Fruit fly (Drosophila melanogaster) whole organism, adult: ENCODE data around the gene CG4660.

Experiments
- CG11617 ChIP-seq: fragments of 200-800 bp; sonication (Bioruptor generic); optimal IDR thresholded peaks from 2 replicates; lab custom pipeline; 2017; ENCODE audit warnings: mild to moderate bottlenecking, missing biosample characterization, missing genetic modification reagents, missing genetic modification characterization
- CG12768 ChIP-seq: fragments of 200-800 bp; sonication (Bioruptor generic); optimal IDR thresholded peaks from 2 replicates; lab custom pipeline; 2017; ENCODE audit warnings: missing biosample characterization, missing genetic modification characterization, mild to moderate bottlenecking, moderate library complexity, missing genetic modification reagents
- CG14711 ChIP-seq: fragments of 200-800 bp; sonication (Bioruptor generic); optimal IDR thresholded peaks from 2 replicates; lab custom pipeline; 2018; ENCODE audit warnings: missing biosample characterization, mild to moderate bottlenecking, missing genetic modification characterization, moderate library complexity
- CG1620 ChIP-seq: fragments of 200-800 bp; sonication (Bioruptor generic); optimal IDR thresholded peaks from 2 replicates; lab custom pipeline; 2016; ENCODE audit warnings: missing biosample characterization, missing genetic modification characterization
- CG33017 ChIP-seq: fragments of 200-800 bp; sonication (Bioruptor generic); optimal IDR thresholded peaks from 2 replicates; lab custom pipeline; 2018; ENCODE audit warnings: missing biosample characterization, mild to moderate bottlenecking, missing genetic modification characterization, moderate library complexity
- CG5204 ChIP-seq: fragments of 200-800 bp; sonication (Bioruptor generic); optimal IDR thresholded peaks from 2 replicates; lab custom pipeline; 2016; ENCODE audit warnings: missing biosample characterization, missing genetic modification characterization
- CG7045 ChIP-seq: fragments of 200-800 bp; sonication (Bioruptor generic); optimal IDR thresholded peaks from 2 replicates; lab custom pipeline; 2017; ENCODE audit warnings: missing biosample characterization, mild to moderate bottlenecking, missing genetic modification characterization
- CG7101 ChIP-seq: fragments of 200-800 bp; sonication (Bioruptor generic); optimal IDR thresholded peaks from 2 replicates; lab custom pipeline; 2018; ENCODE audit warnings: missing biosample characterization, mild to moderate bottlenecking, missing genetic modification characterization, moderate library complexity
- Clk ChIP-seq: fragments of 200-800 bp; sonication (Bioruptor generic); optimal IDR thresholded peaks from 2 replicates; lab custom pipeline; 2017; ENCODE audit warnings: missing biosample characterization, missing genetic modification characterization
- Crg-1 ChIP-seq: fragments of 200-800 bp; sonication (Bioruptor generic); optimal IDR thresholded peaks from 2 replicates; lab custom pipeline; 2016; ENCODE audit warnings: missing biosample characterization, missing genetic modification characterization
- Hr96 ChIP-seq: fragments of 200-800 bp; sonication (Bioruptor generic); optimal IDR thresholded peaks from 2 replicates; lab custom pipeline; 2016; ENCODE audit warnings: missing biosample characterization, missing genetic modification characterization
- Mnt ChIP-seq: fragments of 200-800 bp; sonication (Bioruptor generic); optimal IDR thresholded peaks from 2 replicates; lab custom pipeline; 2016; ENCODE audit warnings: missing biosample characterization, mild to moderate bottlenecking, missing genetic modification characterization
- bab1 ChIP-seq: fragments of 200-800 bp; sonication (Bioruptor generic); optimal IDR thresholded peaks from 3 replicates; lab custom pipeline; 2019; ENCODE audit warnings: missing biosample characterization, mild to moderate bottlenecking, missing genetic modification characterization, moderate library complexity
- cic ChIP-seq: fragments of 200-800 bp; sonication (Bioruptor generic); optimal IDR thresholded peaks from 2 replicates; lab custom pipeline; 2017; ENCODE audit warnings: missing biosample characterization, mild to moderate bottlenecking, missing genetic modification characterization, moderate library complexity
- cnc ChIP-seq, 2 experiments: fragments of >200 bp; optimal IDR thresholded peaks; 2 replicates each; lab custom pipeline; 2017
- kay ChIP-seq: fragments of 200-800 bp; sonication (Bioruptor generic); peaks from one replicate; lab custom pipeline; 2016; ENCODE audit warnings: missing biosample characterization, missing genetic modification characterization, borderline replicate concordance
- ovo ChIP-seq: fragments of 200-800 bp; sonication (Bioruptor generic); optimal IDR thresholded peaks from 2 replicates; lab custom pipeline; 2016; ENCODE audit warnings: missing biosample characterization, missing genetic modification characterization
- pad ChIP-seq: fragments of 200-800 bp; sonication (Bioruptor generic); optimal IDR thresholded peaks from 3 replicates; lab custom pipeline; 2017; ENCODE audit warnings: missing biosample characterization, missing genetic modification characterization, mild to moderate bottlenecking, moderate library complexity, missing genetic modification reagents
- tj ChIP-seq: fragments of 200-800 bp; sonication (Bioruptor generic); optimal IDR thresholded peaks from 3 replicates; lab custom pipeline; 2017; ENCODE audit warnings: missing biosample characterization, mild to moderate bottlenecking, missing genetic modification characterization, moderate library complexity
- toe ChIP-seq: fragments of 200-800 bp; sonication (Bioruptor generic); optimal IDR thresholded peaks from 2 replicates; lab custom pipeline; 2016; ENCODE audit warnings: missing biosample characterization, missing genetic modification characterization

CG4660 gene

dm6 chrX:6081296-6081695 is at the start of gene CG4660:
CG4660 (minus strand) TSS chrX:6081372.
- TF ChIP-seq CG7045 (GFP tag; lab: Kevin White, UChicago) (no peak), tj (GFP tag; lab: Kevin White, UChicago) (no peak), kay (GFP tag; lab: Kevin White, UChicago) (no peak), pad (no peak)

- TF ChIP-seq ovo (GFP tag; lab: Kevin White, UChicago) (no peak), Hr96 (GFP tag; lab: Kevin White, UChicago) (peak; percentile 10)
Observed at dm6 chrX:6109872-6110271, 28.7 kb upstream of the CG4660 start.

dm6 chrX:6104724-6105123 is 23.6 kb upstream of the CG4660 start:
- no peak for TF ChIP-seq Hr96 (GFP tag; lab: Kevin White, UChicago)
- no peak for TF ChIP-seq pad
- TF ChIP-seq CG7045 (GFP tag; lab: Kevin White, UChicago), result no peak
- TF ChIP-seq Crg-1 (GFP tag; lab: Kevin White, UChicago), result no peak
- TF ChIP-seq Clk (GFP tag; lab: Kevin White, UChicago), result no peak

- TF ChIP-seq Mnt (GFP tag; lab: Kevin White, UChicago) (no peak), ovo (GFP tag; lab: Kevin White, UChicago) (no peak), CG7045 (GFP tag; lab: Kevin White, UChicago) (no peak), bab1 (no peak), CG12768 (no peak), CG33017 (tag; lab: Kevin White, UChicago) (no peak), Hr96 (GFP tag; lab: Kevin White, UChicago) (peak; percentile 67), toe (GFP tag; lab: Kevin White, UChicago) (no peak), cnc (optimal IDR thresholded peaks at IDR 0.05; lab: Kevin White, UChicago) (no peak), cic (GFP tag; lab: Kevin White, UChicago) (no peak), CG7101 (tag; lab: Kevin White, UChicago) (peak; percentile 43), kay (GFP tag; lab: Kevin White, UChicago) (no peak), CG14711 (peak; percentile 36), CG1620 (GFP tag; lab: Kevin White, UChicago) (no peak), pad (no peak), CG5204 (GFP tag; lab: Kevin White, UChicago) (no peak), CG11617 (GFP tag; lab: Kevin White, UChicago) (peak; percentile 34), Clk (GFP tag; lab: Kevin White, UChicago) (no peak), Crg-1 (GFP tag; lab: Kevin White, UChicago) (no peak), tj (GFP tag; lab: Kevin White, UChicago) (no peak)
Observed at dm6 chrX:6097578-6097977, 16.4 kb upstream of the CG4660 start.

dm6 chrX:6094599-6094998 is 13.4 kb upstream of the CG4660 start:
- no peak for TF ChIP-seq CG11617 (GFP tag; lab: Kevin White, UChicago)
- peak; percentile 16 for TF ChIP-seq tj (GFP tag; lab: Kevin White, UChicago)

dm6 chrX:6094078-6094477 is 12.9 kb upstream of the CG4660 start:
- no peak for TF ChIP-seq bab1
- TF ChIP-seq toe (GFP tag; lab: Kevin White, UChicago), result no peak
- TF ChIP-seq ovo (GFP tag; lab: Kevin White, UChicago), result no peak
- TF ChIP-seq Crg-1 (GFP tag; lab: Kevin White, UChicago), result no peak
- no peak for TF ChIP-seq Mnt (GFP tag; lab: Kevin White, UChicago)
- no peak for TF ChIP-seq tj (GFP tag; lab: Kevin White, UChicago)
- TF ChIP-seq CG5204 (GFP tag; lab: Kevin White, UChicago), result no peak
- no peak for TF ChIP-seq cic (GFP tag; lab: Kevin White, UChicago)
- TF ChIP-seq CG12768, result no peak
- TF ChIP-seq Hr96 (GFP tag; lab: Kevin White, UChicago), result no peak
- TF ChIP-seq Clk (GFP tag; lab: Kevin White, UChicago), result no peak
- no peak for TF ChIP-seq pad
- TF ChIP-seq CG7045 (GFP tag; lab: Kevin White, UChicago), result no peak
- TF ChIP-seq CG11617 (GFP tag; lab: Kevin White, UChicago), result no peak
- no peak for TF ChIP-seq CG7101 (tag; lab: Kevin White, UChicago)

dm6 chrX:6092235-6092634 is 11.1 kb upstream of the CG4660 start:
- TF ChIP-seq CG12768 (no peak), Crg-1 (GFP tag; lab: Kevin White, UChicago) (no peak), Clk (GFP tag; lab: Kevin White, UChicago) (no peak), Hr96 (GFP tag; lab: Kevin White, UChicago) (no peak), pad (no peak), CG5204 (GFP tag; lab: Kevin White, UChicago) (no peak), toe (GFP tag; lab: Kevin White, UChicago) (peak; percentile 8), CG7045 (GFP tag; lab: Kevin White, UChicago) (no peak), ovo (GFP tag; lab: Kevin White, UChicago) (no peak), Mnt (GFP tag; lab: Kevin White, UChicago) (no peak), CG11617 (GFP tag; lab: Kevin White, UChicago) (no peak), CG14711 (peak; percentile 26), tj (GFP tag; lab: Kevin White, UChicago) (no peak), CG33017 (tag; lab: Kevin White, UChicago) (no peak), bab1 (no peak), CG1620 (GFP tag; lab: Kevin White, UChicago) (no peak), cic (GFP tag; lab: Kevin White, UChicago) (peak; percentile 20), CG7101 (tag; lab: Kevin White, UChicago) (peak; percentile 1), cnc (optimal IDR thresholded peaks at IDR 0.05; lab: Kevin White, UChicago) (no peak), kay (GFP tag; lab: Kevin White, UChicago) (no peak)
